Worm (Caenorhabditis elegans) whole organism, midembryonic: ENCODE data around the gene fbxa-15.

Experiments used
- T22C8.4 ChIP-seq: fragments of 200-800 bp; sonication (Bioruptor generic); IDR thresholded peaks from 2 replicates; pipeline ENCODE4 v1.3.6; 2022; ENCODE audit warnings: missing genetic modification characterization, missing compliant biosample characterization
- cog-1 ChIP-seq: sonication (generic microtip); optimal IDR thresholded peaks from 2 replicates; lab custom pipeline; 2016; ENCODE audit warnings: missing genetic modification characterization, missing compliant biosample characterization
- flt-1 ChIP-seq: fragments of 200-800 bp; sonication (Bioruptor generic); IDR thresholded peaks from 2 replicates; pipeline ENCODE4 v1.3.6; 2022; ENCODE audit warnings: missing genetic modification characterization, missing compliant biosample characterization
- klf-2 ChIP-seq: fragments of 200-800 bp; sonication (Bioruptor generic); conservative IDR thresholded peaks from 2 replicates; pipeline ENCODE4 v1.3.6; 2022; ENCODE audit warnings: missing genetic modification reagents, missing genetic modification characterization, missing compliant biosample characterization
- med-1 ChIP-seq: sonication (generic microtip); optimal IDR thresholded peaks from 2 replicates; lab custom pipeline; 2017; ENCODE audit warnings: missing genetic modification characterization, mild to moderate bottlenecking, missing compliant biosample characterization, antibody characterized with exemption, missing genetic modification reagents; ENCODE audit not compliant: insufficient read depth
- tab-1 ChIP-seq: fragments of 200-800 bp; sonication (Bioruptor generic); IDR thresholded peaks from 2 replicates; pipeline ENCODE4 v1.3.6; 2022; ENCODE audit warnings: missing genetic modification characterization, missing compliant biosample characterization
- ztf-23 ChIP-seq: fragments of 200-800 bp; sonication (Bioruptor generic); IDR thresholded peaks from 2 replicates; pipeline ENCODE4 v1.3.6; 2022; ENCODE audit warnings: missing genetic modification reagents, missing genetic modification characterization, missing compliant biosample characterization
- ztf-29 ChIP-seq: fragments of 200-800 bp; sonication (Bioruptor generic); IDR thresholded peaks from 2 replicates; pipeline ENCODE4 v1.3.6; 2022; ENCODE audit warnings: missing genetic modification reagents, missing genetic modification characterization, missing compliant biosample characterization

ce11 chrIII:1350745-1351144 lies 29.3 kb upstream of the fbxa-15 start, which contains the start of gene Y82E9BL.3:
- TF ChIP-seq flt-1 (GFP tag; lab: Robert Waterston, UW) (no peak), med-1 (no peak), cog-1 (tag; lab: Kevin White, UChicago) (no peak), ztf-23 (GFP tag; lab: Robert Waterston, UW) (no peak), T22C8.4 (GFP tag; lab: Robert Waterston, UW) (no peak), klf-2 (GFP tag; lab: Robert Waterston, UW) (no peak), tab-1 (no peak), ztf-29 (GFP tag; lab: Robert Waterston, UW) (no peak)
